Worm (Caenorhabditis elegans) whole organism, L2 larva: ENCODE measurements around the gene T06E4.7.
A peak's percentile ranks its signal among the peaks of the same experiment; 100 is the strongest.

Experiments
- C34F6.9 ChIP-seq: fragments of 150-350 bp; optimal IDR thresholded peaks from 2 replicates; lab custom pipeline; 2014; ENCODE audit warnings: missing biosample characterization, missing genetic modification characterization
- F13H6.1 ChIP-seq: sonication (generic microtip); optimal IDR thresholded peaks from 2 replicates; lab custom pipeline; 2016; ENCODE audit warnings: missing genetic modification characterization, missing compliant biosample characterization
- Y55F3AM.14 ChIP-seq: fragments of 200-800 bp; sonication (Bioruptor generic); optimal IDR thresholded peaks from 2 replicates; lab custom pipeline; 2018; ENCODE audit warnings: mild to moderate bottlenecking, missing genetic modification characterization, missing compliant biosample characterization
- ZK546.5 ChIP-seq: sonication (generic microtip); optimal IDR thresholded peaks from 2 replicates; lab custom pipeline; 2017; ENCODE audit warnings: missing biosample characterization, missing genetic modification characterization
- alr-1 ChIP-seq: fragments of 150-350 bp; optimal IDR thresholded peaks from 2 replicates; lab custom pipeline; 2014; ENCODE audit warnings: missing biosample characterization, missing genetic modification characterization
- aly-2 ChIP-seq: fragments of 150-350 bp; optimal IDR thresholded peaks from 2 replicates; lab custom pipeline; 2014; ENCODE audit warnings: missing biosample characterization, missing genetic modification characterization
- ama-1 ChIP-seq: fragments of 150-350 bp; optimal IDR thresholded peaks from 2 replicates; lab custom pipeline; 2018; ENCODE audit warnings: inconsistent platforms
- blmp-1 ChIP-seq: sonication (generic microtip); optimal IDR thresholded peaks from 2 replicates; lab custom pipeline; 2017; ENCODE audit warnings: missing genetic modification characterization, mild to moderate bottlenecking, missing compliant biosample characterization, antibody characterized with exemption, moderate library complexity; ENCODE audit not compliant: insufficient read depth
- ceh-16 ChIP-seq: fragments of 150-350 bp; optimal IDR thresholded peaks from 2 replicates; lab custom pipeline; 2014; ENCODE audit warnings: missing biosample characterization, missing genetic modification characterization
- ceh-82 ChIP-seq: fragments of 150-350 bp; optimal IDR thresholded peaks from 2 replicates; lab custom pipeline; 2014; ENCODE audit warnings: missing biosample characterization, missing genetic modification characterization
- crh-2 ChIP-seq: sonication (generic microtip); optimal IDR thresholded peaks from 2 replicates; lab custom pipeline; 2017; ENCODE audit warnings: missing biosample characterization, missing genetic modification characterization
- dmd-4 ChIP-seq: sonication (generic microtip); optimal IDR thresholded peaks from 2 replicates; lab custom pipeline; 2017; ENCODE audit warnings: missing biosample characterization, missing genetic modification characterization
- egl-27 ChIP-seq: sonication (generic microtip); optimal IDR thresholded peaks from 3 replicates; lab custom pipeline; 2017; ENCODE audit warnings: missing biosample characterization, missing genetic modification reagents, missing genetic modification characterization
- elt-1 ChIP-seq: fragments of 150-350 bp; optimal IDR thresholded peaks from 2 replicates; lab custom pipeline; 2014; ENCODE audit warnings: missing biosample characterization, missing genetic modification characterization
- elt-3 ChIP-seq: sonication (generic microtip); optimal IDR thresholded peaks from 2 replicates; lab custom pipeline; 2017; ENCODE audit warnings: missing biosample characterization, missing genetic modification characterization
- fos-1 ChIP-seq: fragments of 150-350 bp; optimal IDR thresholded peaks from 2 replicates; lab custom pipeline; 2014; ENCODE audit warnings: missing biosample characterization, missing genetic modification characterization
- gmeb-1 ChIP-seq: fragments of 150-350 bp; optimal IDR thresholded peaks from 2 replicates; lab custom pipeline; 2014; ENCODE audit warnings: missing biosample characterization, missing genetic modification characterization
- lin-11 ChIP-seq: fragments of 150-350 bp; sonication (generic microtip); optimal IDR thresholded peaks from 2 replicates; lab custom pipeline; 2014; ENCODE audit warnings: missing biosample characterization, missing genetic modification characterization, inconsistent platforms, mixed read lengths
- lin-13 ChIP-seq: fragments of 150-350 bp; optimal IDR thresholded peaks from 2 replicates; lab custom pipeline; 2014; ENCODE audit warnings: missing biosample characterization, missing genetic modification reagents, missing genetic modification characterization
- lin-39 ChIP-seq: fragments of 150-350 bp; optimal IDR thresholded peaks from 2 replicates; lab custom pipeline; 2014; ENCODE audit warnings: missing biosample characterization, missing genetic modification reagents, missing genetic modification characterization
- lsy-2 ChIP-seq, 2 experiments: fragments of 150-350 bp in 1 of 2; sonication (generic microtip) in 1 of 2; optimal IDR thresholded peaks; 2 replicates each; lab custom pipeline; 2014 to 2017; ENCODE audit warnings: missing biosample characterization in 2 of 2, missing genetic modification characterization in 2 of 2
- mab-5 ChIP-seq: fragments of 150-350 bp; optimal IDR thresholded peaks from 2 replicates; lab custom pipeline; 2014; ENCODE audit warnings: missing biosample characterization, missing genetic modification characterization
- mbf-1 ChIP-seq: sonication (generic microtip); optimal IDR thresholded peaks from 2 replicates; lab custom pipeline; 2017; ENCODE audit warnings: missing biosample characterization, missing genetic modification characterization
- mdl-1 ChIP-seq, 2 experiments: fragments of 150-350 bp in 1 of 2; sonication (generic microtip) in 1 of 2; optimal IDR thresholded peaks; 2 replicates each; lab custom pipeline; 2017; ENCODE audit warnings: missing biosample characterization in 2 of 2, missing genetic modification characterization in 2 of 2
- nhr-10 ChIP-seq: sonication (generic microtip); optimal IDR thresholded peaks from 2 replicates; lab custom pipeline; 2017; ENCODE audit warnings: missing biosample characterization, missing genetic modification characterization
- nhr-11 ChIP-seq: fragments of 150-350 bp; optimal IDR thresholded peaks from 2 replicates; lab custom pipeline; 2014; ENCODE audit warnings: missing biosample characterization, missing genetic modification characterization
- nhr-12 ChIP-seq: fragments of 150-350 bp; optimal IDR thresholded peaks from 2 replicates; lab custom pipeline; 2014; ENCODE audit warnings: missing biosample characterization, missing genetic modification characterization
- nhr-129 ChIP-seq: fragments of 150-350 bp; optimal IDR thresholded peaks from 2 replicates; lab custom pipeline; 2014; ENCODE audit warnings: missing biosample characterization, missing genetic modification characterization
- nhr-23 ChIP-seq: fragments of 150-350 bp; optimal IDR thresholded peaks from 2 replicates; lab custom pipeline; 2014; ENCODE audit warnings: missing biosample characterization, missing genetic modification reagents, missing genetic modification characterization
- nhr-237 ChIP-seq: fragments of 150-350 bp; optimal IDR thresholded peaks from 2 replicates; lab custom pipeline; 2014; ENCODE audit warnings: missing biosample characterization, missing genetic modification characterization
- nhr-25 ChIP-seq: fragments of 150-350 bp; sonication (generic microtip); optimal IDR thresholded peaks from 3 replicates; lab custom pipeline; 2014; ENCODE audit warnings: missing biosample characterization, missing genetic modification characterization
- nhr-6 ChIP-seq: fragments of 150-350 bp; optimal IDR thresholded peaks from 2 replicates; lab custom pipeline; 2014; ENCODE audit warnings: missing biosample characterization, missing genetic modification characterization
- nhr-77 ChIP-seq: fragments of 150-350 bp; optimal IDR thresholded peaks from 2 replicates; lab custom pipeline; 2014; ENCODE audit warnings: missing biosample characterization, missing genetic modification characterization
- peb-1 ChIP-seq: fragments of 150-350 bp; optimal IDR thresholded peaks from 2 replicates; lab custom pipeline; 2014; ENCODE audit warnings: missing biosample characterization, missing genetic modification characterization
- sem-4 ChIP-seq: fragments of 150-350 bp; optimal IDR thresholded peaks from 2 replicates; lab custom pipeline; 2014; ENCODE audit warnings: missing biosample characterization, missing genetic modification reagents, missing genetic modification characterization
- skn-1 ChIP-seq: sonication (generic microtip); optimal IDR thresholded peaks from 2 replicates; lab custom pipeline; 2017; ENCODE audit warnings: missing biosample characterization, missing genetic modification characterization
- sma-3 ChIP-seq: sonication (generic microtip); optimal IDR thresholded peaks from 2 replicates; lab custom pipeline; 2016; ENCODE audit warnings: missing genetic modification reagents, missing genetic modification characterization, missing compliant biosample characterization
- sma-9 ChIP-seq, 2 experiments: fragments of 150-350 bp in 1 of 2; sonication (generic microtip) in 1 of 2; optimal IDR thresholded peaks; 2 replicates each; lab custom pipeline; 2014 to 2016; ENCODE audit warnings: missing genetic modification characterization in 2 of 2, mild to moderate bottlenecking in 1 of 2, missing biosample characterization in 1 of 2, missing compliant biosample characterization in 1 of 2, missing genetic modification reagents in 1 of 2, moderate library complexity in 1 of 2
- snpc-4 ChIP-seq: fragments of 150-350 bp; optimal IDR thresholded peaks from 2 replicates; lab custom pipeline; 2014; ENCODE audit warnings: missing biosample characterization, missing genetic modification characterization
- unc-39 ChIP-seq: fragments of 150-350 bp; optimal IDR thresholded peaks from 2 replicates; lab custom pipeline; 2014; ENCODE audit warnings: missing biosample characterization, missing genetic modification characterization
- unc-55 ChIP-seq: fragments of 150-350 bp; sonication (generic microtip); optimal IDR thresholded peaks from 3 replicates; lab custom pipeline; 2014; ENCODE audit warnings: missing biosample characterization, missing genetic modification reagents, missing genetic modification characterization
- unc-62 ChIP-seq: fragments of 150-350 bp; optimal IDR thresholded peaks from 2 replicates; lab custom pipeline; 2014; ENCODE audit warnings: missing biosample characterization, missing genetic modification reagents, missing genetic modification characterization
- ztf-1 ChIP-seq: fragments of 200-800 bp; sonication (Bioruptor generic); conservative IDR thresholded peaks from 2 replicates; pipeline ENCODE4 v1.3.6; 2022; ENCODE audit warnings: missing genetic modification characterization, missing compliant biosample characterization
- ztf-11 ChIP-seq: sonication (generic microtip); optimal IDR thresholded peaks from 2 replicates; lab custom pipeline; 2017; ENCODE audit warnings: missing biosample characterization, missing genetic modification characterization
- ztf-4 ChIP-seq: fragments of 150-350 bp; optimal IDR thresholded peaks from 2 replicates; lab custom pipeline; 2014; ENCODE audit warnings: missing biosample characterization, missing genetic modification characterization

T06E4.7 gene

ce11 chrV:9625604-9626446, at the start of gene T06E4.7:
Gene T06E4.7, plus strand, starts transcription at chrV:9626396.
- no peak for TF ChIP-seq egl-27
- TF ChIP-seq ceh-82 (tag; lab: Kevin White, UChicago): no peak

- TF ChIP-seq peb-1 (no peak), nhr-237 (tag; lab: Kevin White, UChicago) (no peak), snpc-4 (tag; lab: Kevin White, UChicago) (no peak), ceh-16 (tag; lab: Kevin White, UChicago) (no peak), unc-55 (GFP tag; lab: Kevin White, UChicago) (no peak), mbf-1 (tag; lab: Kevin White, UChicago) (no peak), lsy-2 (tag; optimal IDR thresholded peaks at IDR 0.05; lab: Kevin White, UChicago) (no peak), ama-1 (lab: Kevin White, UChicago) (no peak), mab-5 (tag; lab: Kevin White, UChicago) (no peak), unc-62 (no peak), C34F6.9 (tag; lab: Kevin White, UChicago) (no peak), gmeb-1 (no peak), nhr-77 (tag; lab: Kevin White, UChicago) (no peak)
Measured at ce11 chrV:9576991-9577390, 49.2 kb upstream of the T06E4.7 start, which contains the start of gene F25B3.2. Gene F25B3.2, plus strand, starts transcription at chrV:9577291.

- TF ChIP-seq gmeb-1: peak; percentile 60
- no peak for TF ChIP-seq ztf-11 (tag; lab: Kevin White, UChicago)
- TF ChIP-seq ceh-82 (tag; lab: Kevin White, UChicago): no peak
- no peak for TF ChIP-seq ZK546.5
- TF ChIP-seq unc-39 (tag; lab: Kevin White, UChicago): no peak
- TF ChIP-seq ceh-16 (tag; lab: Kevin White, UChicago): no peak
- peak; percentile 16 for TF ChIP-seq mab-5 (tag; lab: Kevin White, UChicago)
- peak; percentile 30 for TF ChIP-seq sma-9 (GFP tag; optimal IDR thresholded peaks at IDR 0.05; lab: Kevin White, UChicago)
- no peak for TF ChIP-seq sma-9 (tag; optimal IDR thresholded peaks at IDR 0.05; lab: Kevin White, UChicago)
- no peak for TF ChIP-seq nhr-12 (tag; lab: Kevin White, UChicago)
- no peak for TF ChIP-seq nhr-6 (tag; lab: Kevin White, UChicago)
- no peak for TF ChIP-seq unc-62
- peak; percentile 45 for TF ChIP-seq C34F6.9 (tag; lab: Kevin White, UChicago)
- no peak for TF ChIP-seq skn-1 (tag; lab: Kevin White, UChicago)
- no peak for TF ChIP-seq egl-27
- peak; percentile 41 for TF ChIP-seq sma-3
- no peak for TF ChIP-seq blmp-1 (tag; lab: Kevin White, UChicago)
- no peak for TF ChIP-seq elt-1 (tag; lab: Kevin White, UChicago)
- TF ChIP-seq nhr-25 (tag; lab: Kevin White, UChicago): no peak
- no peak for TF ChIP-seq ztf-1
- TF ChIP-seq unc-55 (GFP tag; lab: Kevin White, UChicago): no peak
- TF ChIP-seq nhr-237 (tag; lab: Kevin White, UChicago): no peak
- no peak for TF ChIP-seq mdl-1 (tag; optimal IDR thresholded peaks at IDR 0.05; lab: Kevin White, UChicago)
- no peak for TF ChIP-seq dmd-4 (tag; lab: Kevin White, UChicago)
- TF ChIP-seq Y55F3AM.14: no peak
- no peak for TF ChIP-seq nhr-77 (tag; lab: Kevin White, UChicago)
- TF ChIP-seq nhr-11 (tag; lab: Kevin White, UChicago): no peak
- peak; percentile 40 for TF ChIP-seq lin-13 (GFP tag; lab: Kevin White, UChicago)
- no peak for TF ChIP-seq alr-1 (tag; lab: Kevin White, UChicago)
- TF ChIP-seq ama-1 (lab: Kevin White, UChicago): no peak
- peak; percentile 53 for TF ChIP-seq F13H6.1
- TF ChIP-seq mbf-1 (tag; lab: Kevin White, UChicago): no peak
- TF ChIP-seq aly-2: no peak
- TF ChIP-seq lin-39: no peak
- TF ChIP-seq nhr-129 (tag; lab: Kevin White, UChicago): peak; percentile 50
- no peak for TF ChIP-seq sem-4 (tag; lab: Kevin White, UChicago)
- TF ChIP-seq lin-11 (tag; lab: Kevin White, UChicago): peak; percentile 64
- TF ChIP-seq ztf-4 (tag; lab: Kevin White, UChicago): peak; percentile 7
- no peak for TF ChIP-seq elt-3
- no peak for TF ChIP-seq crh-2
- TF ChIP-seq fos-1: peak; percentile 9
- no peak for TF ChIP-seq nhr-23 (tag; lab: Kevin White, UChicago)
- no peak for TF ChIP-seq nhr-10 (tag; lab: Kevin White, UChicago)
Measured at ce11 chrV:9582594-9583322, 43.4 kb upstream of the T06E4.7 start, which contains the start of gene rtfo-1. Gene rtfo-1, minus strand, starts transcription at chrV:9582644.
